Fruit fly (Drosophila melanogaster): ENCODE results near the gene ergic53.

dm6 chr3L:8545473-8545872, 10.7 kb downstream of the ergic53 start:
- TF ChIP-seq CG8478 (optimal IDR thresholded peaks at IDR 0.05) (no peak), CTCF (optimal IDR thresholded peaks at IDR 0.05) (no peak)

Data from S2 (cell line).